Worm (Caenorhabditis elegans): ENCODE measurements around the gene C17A2.7.

- TF ChIP-seq ama-1 (optimal IDR thresholded peaks at IDR 0.05) (no peak), lin-39 (tag; optimal IDR thresholded peaks at IDR 0.05) (no peak), mdl-1 (tag; optimal IDR thresholded peaks at IDR 0.05) (no peak)
Measured at ce11 chrII:3806964-3807363, 36.2 kb downstream of the C17A2.7 start, which contains the start of gene F54D10.4.

All from whole organism, L1 larva.